Worm (Caenorhabditis elegans) whole organism, L4 larva: ENCODE measurements around the gene Y43F8B.23.

Source experiments
- Y105C5A.15 ChIP-seq: fragments of 200-800 bp; sonication (Bioruptor generic); IDR thresholded peaks from 2 replicates; pipeline ENCODE4 v1.3.6; 2022; ENCODE audit warnings: missing genetic modification characterization, missing compliant biosample characterization
- dmd-8 ChIP-seq: fragments of 200-800 bp; sonication (Bioruptor generic); IDR thresholded peaks from 2 replicates; pipeline ENCODE4 v1.3.6; 2022; ENCODE audit warnings: missing genetic modification characterization, missing compliant biosample characterization
- dve-1 ChIP-seq: sonication (generic microtip); optimal IDR thresholded peaks from 2 replicates; lab custom pipeline; 2017; ENCODE audit warnings: antibody characterized with exemption, mild to moderate bottlenecking, missing genetic modification characterization, missing compliant biosample characterization; ENCODE audit not compliant: insufficient read depth
- lin-15B ChIP-seq: fragments of 150-350 bp; sonication (generic microtip); optimal IDR thresholded peaks from 3 replicates; lab custom pipeline; 2014; ENCODE audit warnings: missing biosample characterization, missing genetic modification characterization
- lsy-2 ChIP-seq, 2 experiments: fragments of 150-350 bp in 1 of 2; sonication (generic microtip) in 1 of 2; optimal IDR thresholded peaks; 2 replicates each; lab custom pipeline; 2014 to 2017; ENCODE audit warnings: missing biosample characterization in 2 of 2, missing genetic modification characterization in 2 of 2
- mxl-2 ChIP-seq: fragments of 200-800 bp; sonication (Bioruptor generic); conservative IDR thresholded peaks from 2 replicates; pipeline ENCODE4 v1.3.6; 2022; ENCODE audit warnings: missing genetic modification reagents, missing genetic modification characterization, missing compliant biosample characterization
- nhr-237 ChIP-seq: sonication (generic microtip); optimal IDR thresholded peaks from 2 replicates; lab custom pipeline; 2017; ENCODE audit warnings: missing biosample characterization, missing genetic modification characterization
- nhr-28 ChIP-seq: fragments of 150-350 bp; optimal IDR thresholded peaks from 2 replicates; lab custom pipeline; 2014; ENCODE audit warnings: missing biosample characterization, missing genetic modification characterization
- nhr-77 ChIP-seq: fragments of 150-350 bp; optimal IDR thresholded peaks from 2 replicates; lab custom pipeline; 2014; ENCODE audit warnings: missing biosample characterization, missing genetic modification characterization
- pha-4 ChIP-seq, 2 experiments: fragments of 150-350 bp in 1 of 2; fragments of 200-800 bp in 1 of 2; sonication (Bioruptor generic) in 1 of 2; IDR thresholded peaks in 1 of 2; optimal IDR thresholded peaks in 1 of 2; 2 replicates each; pipeline versions ENCODE4 v1.3.6 to Lab custom; 2014 to 2022; ENCODE audit warnings: missing genetic modification characterization in 2 of 2, missing genetic modification reagents in 2 of 2, missing biosample characterization in 1 of 2, missing compliant biosample characterization in 1 of 2
- snpc-1.2 ChIP-seq: fragments of 200-800 bp; sonication (Bioruptor generic); IDR thresholded peaks from 2 replicates; pipeline ENCODE4 v1.3.6; 2022; ENCODE audit warnings: missing genetic modification reagents, missing genetic modification characterization, missing compliant biosample characterization
- unc-62 ChIP-seq, 3 experiments: fragments of 150-350 bp in 1 of 3; sonication (generic microtip); optimal IDR thresholded peaks in 2 of 3; peaks in 1 of 3; 1 replicate in 1 of 3; 2 replicates in 2 of 3; lab custom pipeline; 2014 to 2017; ENCODE audit warnings: missing biosample characterization in 3 of 3, missing genetic modification characterization in 3 of 3, missing genetic modification reagents in 3 of 3, missing genotype in 1 of 3

- TF ChIP-seq dve-1 (tag; lab: Kevin White, UChicago), result no peak
- TF ChIP-seq nhr-28, result no peak
- TF ChIP-seq lsy-2 (tag; optimal IDR thresholded peaks at IDR 0.05; lab: Kevin White, UChicago), result no peak
- TF ChIP-seq dmd-8 (GFP tag; lab: Robert Waterston, UW), result no peak
- no peak for TF ChIP-seq snpc-1.2 (GFP tag; lab: Robert Waterston, UW)
- TF ChIP-seq pha-4 (GFP tag; IDR thresholded peaks at IDR 0.05; lab: Robert Waterston, UW), result no peak
- no peak for TF ChIP-seq pha-4 (tag; optimal IDR thresholded peaks at IDR 0.05; lab: Kevin White, UChicago)
- no peak for TF ChIP-seq mxl-2 (GFP tag; lab: Robert Waterston, UW)
- no peak for TF ChIP-seq nhr-77 (tag; lab: Kevin White, UChicago)
- no peak for TF ChIP-seq nhr-237 (tag; lab: Kevin White, UChicago)
- TF ChIP-seq lin-15B (tag; lab: Kevin White, UChicago), result no peak
- TF ChIP-seq Y105C5A.15, result no peak
- no peak for TF ChIP-seq unc-62 (GFP tag; optimal IDR thresholded peaks at IDR 0.05 in 1 of 2; lab: Kevin White, UChicago)
- TF ChIP-seq unc-62 (tag; optimal IDR thresholded peaks at IDR 0.05; lab: Kevin White, UChicago), result no peak
Observed at ce11 chrV:19455650-19456049, 11.8 kb downstream of the Y43F8B.23 start, which contains the start of the genes Y43F8B.13 and Y43F8B.14.
